Worm (Caenorhabditis elegans): ENCODE data around the gene Y39A3A.3.

DNA sequence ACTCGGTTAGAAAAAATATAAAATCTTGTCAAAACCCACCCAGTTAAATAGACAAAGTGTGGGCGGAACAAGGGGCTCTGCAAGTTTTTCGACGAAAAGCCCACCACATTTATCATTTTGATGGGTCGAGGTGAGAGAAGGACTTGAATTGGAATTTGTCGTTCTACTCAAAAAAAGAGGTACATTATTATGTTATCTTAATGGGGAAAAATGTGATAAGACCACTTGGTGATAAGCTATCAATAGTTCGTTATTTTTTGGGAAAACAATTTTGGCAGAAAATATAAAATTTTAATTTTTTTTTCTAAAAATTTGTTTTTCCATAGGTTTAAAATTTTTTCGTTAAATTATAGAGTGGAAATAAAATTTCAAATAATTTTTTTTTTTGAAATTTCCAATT, 18.3 kb downstream of the Y39A3A.3 start:
- TF ChIP-seq cog-1 (tag; optimal IDR thresholded peaks at IDR 0.05) (no peak), flt-1 (GFP tag; IDR thresholded peaks at IDR 0.05) (no peak), ztf-23 (GFP tag; IDR thresholded peaks at IDR 0.05) (no peak), klf-2 (GFP tag; conservative IDR thresholded peaks at IDR 0.05) (no peak), ref-1 (GFP tag; conservative IDR thresholded peaks at IDR 0.05) (no peak), tab-1 (GFP tag; IDR thresholded peaks at IDR 0.05) (no peak)

All from whole organism, midembryonic.